Fruit fly (Drosophila melanogaster): Measurements from ENCODE around the gene CG11069.
A peak's percentile ranks its signal among the peaks of the same experiment; 100 is the strongest.

The CG11069 gene

DNA sequence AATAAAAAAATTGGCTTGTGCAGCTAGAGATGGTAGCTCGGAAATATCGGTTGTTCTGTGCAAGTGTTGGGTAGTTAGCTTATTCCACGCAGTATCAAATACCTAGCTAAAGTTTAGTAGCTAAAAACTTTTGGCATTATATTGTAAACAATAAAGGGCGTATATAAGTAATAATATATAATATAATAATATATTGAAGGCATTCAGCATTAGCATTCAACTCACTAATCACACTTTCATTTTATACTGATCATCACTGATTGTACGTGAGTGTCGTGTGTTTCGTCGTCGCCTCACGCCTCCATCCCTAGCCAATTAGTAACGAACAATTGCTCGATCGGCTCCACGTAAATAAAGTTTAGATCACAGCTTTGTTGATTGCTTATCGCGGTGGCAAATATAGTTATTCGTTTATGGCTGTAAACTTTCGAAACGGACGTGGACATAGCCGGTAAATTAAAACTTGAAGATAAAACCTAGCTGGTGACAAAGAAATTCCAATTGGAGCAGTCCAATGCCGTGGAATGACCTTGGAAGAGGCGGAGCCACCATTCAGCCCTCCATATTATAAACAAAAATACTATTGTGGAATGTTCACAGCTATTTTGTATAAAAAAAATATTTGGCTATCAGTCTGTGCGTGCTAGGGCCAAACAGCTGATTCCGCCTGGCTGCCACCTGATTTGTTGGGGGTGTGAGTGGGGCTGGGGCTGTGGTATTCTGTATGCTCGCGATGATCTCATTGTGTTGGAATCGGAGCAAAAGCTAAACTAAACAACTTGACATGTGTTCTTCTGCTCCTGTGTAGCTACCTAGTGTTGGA, 23.5 kb downstream of the CG11069 start, which contains the start of the genes PIG-S, sud1 and CG11168 (continued):
- TF ChIP-seq Asciz (GFP tag; optimal IDR thresholded peaks at IDR 0.05): no peak
- TF ChIP-seq Adf1 (GFP tag; IDR thresholded peaks at IDR 0.05): peak; percentile 36; the same call in 1 of the 2 replicates
- peak; percentile 72 for TF ChIP-seq Abd-B (GFP tag; optimal IDR thresholded peaks at IDR 0.05)
- no peak for TF ChIP-seq CG18599 (GFP tag; optimal IDR thresholded peaks at IDR 0.05)
- no peak for TF ChIP-seq CG13624 (GFP tag; optimal IDR thresholded peaks at IDR 0.05)
- TF ChIP-seq gcm2 (GFP tag; optimal IDR thresholded peaks at IDR 0.05): no peak
- TF ChIP-seq Stat92E (GFP tag; optimal IDR thresholded peaks at IDR 0.05): no peak
- TF ChIP-seq CG17568 (GFP tag; optimal IDR thresholded peaks at IDR 0.05): no peak
- peak; percentile 79 for TF ChIP-seq Opbp (GFP tag; IDR thresholded peaks at IDR 0.05; ENCODE audit: partially characterized antibody)
- TF ChIP-seq inv (GFP tag; IDR thresholded peaks at IDR 0.05; ENCODE audit: partially characterized antibody): peak; percentile 97
- no peak for TF ChIP-seq CG11398 (GFP tag; optimal IDR thresholded peaks at IDR 0.05)
- no peak for TF ChIP-seq eyg (GFP tag; optimal IDR thresholded peaks at IDR 0.05)
- TF ChIP-seq CG42726 (GFP tag; IDR thresholded peaks at IDR 0.05; ENCODE audit: partially characterized antibody): 0 out of 2 replicates have a peak, but pooled peaks have one; percentile 42
- TF ChIP-seq Six4 (GFP tag; optimal IDR thresholded peaks at IDR 0.05): peak; percentile 25
- no peak for TF ChIP-seq Bteb2 (GFP tag; optimal IDR thresholded peaks at IDR 0.05)
- no peak for TF ChIP-seq CG14965 (GFP tag; optimal IDR thresholded peaks at IDR 0.05; ENCODE audit: borderline replicate concordance)
- peak; percentile 98 for TF ChIP-seq knrl (GFP tag; IDR thresholded peaks at IDR 0.05; ENCODE audit: partially characterized antibody)
- peak; percentile 38 for TF ChIP-seq CG7928 (GFP tag; optimal IDR thresholded peaks at IDR 0.05)
- TF ChIP-seq CG14050 (GFP tag; IDR thresholded peaks at IDR 0.05): peak; percentile 47; the same call in 2 of the 3 replicates
- peak; percentile 85 for TF ChIP-seq Sry-δ (GFP tag; optimal IDR thresholded peaks at IDR 0.05)
- peak; percentile 38; the same call in 1 of the 2 replicates for TF ChIP-seq peb (GFP tag; IDR thresholded peaks at IDR 0.05)
- TF ChIP-seq Fer1 (GFP tag; optimal IDR thresholded peaks at IDR 0.05): no peak
- TF ChIP-seq CG4730 (GFP tag; IDR thresholded peaks at IDR 0.05): peak; percentile 27; the same call in 1 of the 2 replicates
- no peak for TF ChIP-seq CG2202 (tag; optimal IDR thresholded peaks at IDR 0.05)
- TF ChIP-seq pfk (GFP tag; optimal IDR thresholded peaks at IDR 0.05): no peak
- TF ChIP-seq onecut (GFP tag; IDR thresholded peaks at IDR 0.05): no peak
- TF ChIP-seq Doc3 (GFP tag; IDR thresholded peaks at IDR 0.05; ENCODE audit: partially characterized antibody): peak; percentile 96
- TF ChIP-seq CG12236 (GFP tag; optimal IDR thresholded peaks at IDR 0.05): no peak
- no peak for TF ChIP-seq Dfd (GFP tag; optimal IDR thresholded peaks at IDR 0.05)
- no peak for TF ChIP-seq tap (tag; optimal IDR thresholded peaks at IDR 0.05)
- TF ChIP-seq CG15269 (tag; optimal IDR thresholded peaks at IDR 0.05): no peak
- TF ChIP-seq CG3065 (GFP tag; optimal IDR thresholded peaks at IDR 0.05): no peak
- TF ChIP-seq ttk (GFP tag; IDR thresholded peaks at IDR 0.05): peak; percentile 20; the same call in 1 of the 2 replicates
- peak; percentile 32 for TF ChIP-seq CG10147 (GFP tag; optimal IDR thresholded peaks at IDR 0.05)
- peak; percentile 95 for TF ChIP-seq CG16813 (GFP tag; IDR thresholded peaks at IDR 0.05; ENCODE audit: partially characterized antibody)
- TF ChIP-seq Sox100B (GFP tag; optimal IDR thresholded peaks at IDR 0.05): no peak
- TF ChIP-seq corto (GFP tag; optimal IDR thresholded peaks at IDR 0.05): no peak
- TF ChIP-seq CG5953 (GFP tag; IDR thresholded peaks at IDR 0.05): no peak
- TF ChIP-seq CG1602 (GFP tag; optimal IDR thresholded peaks at IDR 0.05): peak; percentile 65
- no peak for TF ChIP-seq NC2α (GFP tag; optimal IDR thresholded peaks at IDR 0.05)
- TF ChIP-seq fu2 (GFP tag; optimal IDR thresholded peaks at IDR 0.05): no peak
- TF ChIP-seq az2 (GFP tag; optimal IDR thresholded peaks at IDR 0.05): peak; percentile 61
- no peak for TF ChIP-seq CG15601 (tag; optimal IDR thresholded peaks at IDR 0.05)
- peak; percentile 48 for TF ChIP-seq CG12155 (GFP tag; optimal IDR thresholded peaks at IDR 0.05)
- no peak for TF ChIP-seq abd-A (tag; optimal IDR thresholded peaks at IDR 0.05)
- peak; percentile 8; the same call in 1 of the 2 replicates for TF ChIP-seq ara (GFP tag; IDR thresholded peaks at IDR 0.05)
- TF ChIP-seq CG11456 (GFP tag; IDR thresholded peaks at IDR 0.05): peak; percentile 72
- TF ChIP-seq zen (tag; optimal IDR thresholded peaks at IDR 0.05): peak; percentile 65
